Fruit fly (Drosophila melanogaster) whole organism, embryonic: ENCODE measurements around the gene Pep.

Experiments used
- Antp ChIP-seq: fragments of 200-800 bp; sonication (Bioruptor generic); optimal IDR thresholded peaks from 3 replicates; lab custom pipeline; 2016; ENCODE audit warnings: missing biosample characterization, missing genetic modification characterization
- Bgb ChIP-seq: fragments of 200-800 bp; sonication (Bioruptor generic); IDR thresholded peaks from 2 replicates; pipeline ENCODE4 v1.3.6; 2022; ENCODE audit warnings: missing biosample characterization, missing genetic modification characterization; ENCODE audit not compliant: partially characterized antibody
- CG1024 ChIP-seq: fragments of 200-800 bp; sonication (Bioruptor generic); IDR thresholded peaks from 2 replicates; pipeline ENCODE4 v1.3.6; 2022; ENCODE audit warnings: missing biosample characterization, missing genetic modification characterization
- CG11723 ChIP-seq: fragments of 200-800 bp; sonication (Bioruptor generic); optimal IDR thresholded peaks from 2 replicates; lab custom pipeline; 2017; ENCODE audit warnings: missing biosample characterization, mild to moderate bottlenecking, missing genetic modification characterization
- CG14710 ChIP-seq: fragments of 200-800 bp; sonication (Bioruptor generic); optimal IDR thresholded peaks from 3 replicates; lab custom pipeline; 2019; ENCODE audit warnings: missing biosample characterization, mild to moderate bottlenecking, missing genetic modification characterization, moderate library complexity
- CG14965 ChIP-seq: fragments of 200-800 bp; sonication (Bioruptor generic); optimal IDR thresholded peaks from 2 replicates; lab custom pipeline; 2016; ENCODE audit warnings: missing biosample characterization, missing genetic modification characterization, borderline replicate concordance
- CG15514 ChIP-seq: fragments of 200-800 bp; sonication (Bioruptor generic); optimal IDR thresholded peaks from 3 replicates; lab custom pipeline; 2017; ENCODE audit warnings: missing biosample characterization, missing genetic modification characterization, mild to moderate bottlenecking, moderate library complexity, missing genetic modification reagents
- CG1603 ChIP-seq: fragments of 200-800 bp; sonication (Bioruptor generic); optimal IDR thresholded peaks from 2 replicates; lab custom pipeline; 2019; ENCODE audit warnings: missing biosample characterization, mild to moderate bottlenecking, missing genetic modification characterization, moderate library complexity
- CG2202 ChIP-seq: fragments of 200-800 bp; sonication (Bioruptor generic); optimal IDR thresholded peaks from 2 replicates; lab custom pipeline; 2018; ENCODE audit warnings: missing biosample characterization, mild to moderate bottlenecking, missing genetic modification characterization
- CG34422 ChIP-seq: fragments of 200-800 bp; sonication (Bioruptor generic); IDR thresholded peaks from 3 replicates; pipeline ENCODE4 v1.3.6; 2022; ENCODE audit warnings: missing biosample characterization, missing genetic modification characterization
- CG4820 ChIP-seq: fragments of 200-800 bp; sonication (Bioruptor generic); optimal IDR thresholded peaks from 3 replicates; lab custom pipeline; 2016; ENCODE audit warnings: missing biosample characterization, missing genetic modification characterization
- CG6654 ChIP-seq: fragments of 200-800 bp; sonication (Bioruptor generic); optimal IDR thresholded peaks from 2 replicates; lab custom pipeline; 2017; ENCODE audit warnings: missing biosample characterization, mild to moderate bottlenecking, missing genetic modification characterization
- CG6683 ChIP-seq: fragments of 200-800 bp; sonication (Bioruptor generic); optimal IDR thresholded peaks from 2 replicates; lab custom pipeline; 2017; ENCODE audit warnings: missing biosample characterization, mild to moderate bottlenecking, missing genetic modification characterization, missing genetic modification reagents
- CG8388 ChIP-seq: fragments of 200-800 bp; sonication (Bioruptor generic); optimal IDR thresholded peaks from 2 replicates; lab custom pipeline; 2019; ENCODE audit warnings: missing biosample characterization, mild to moderate bottlenecking, missing genetic modification characterization, moderate library complexity
- CG9437 ChIP-seq: fragments of 200-800 bp; sonication (Bioruptor generic); optimal IDR thresholded peaks from 2 replicates; lab custom pipeline; 2018; ENCODE audit warnings: missing biosample characterization, mild to moderate bottlenecking, missing genetic modification characterization
- CG9797 ChIP-seq: fragments of 200-800 bp; sonication (Bioruptor generic); optimal IDR thresholded peaks from 3 replicates; lab custom pipeline; 2018; ENCODE audit warnings: missing biosample characterization, mild to moderate bottlenecking, missing genetic modification characterization
- CrebB ChIP-seq: fragments of 200-800 bp; sonication (Bioruptor generic); optimal IDR thresholded peaks from 3 replicates; lab custom pipeline; 2018; ENCODE audit warnings: missing biosample characterization, mild to moderate bottlenecking, missing genetic modification characterization
- Dad ChIP-seq: fragments of 200-800 bp; sonication (Bioruptor generic); optimal IDR thresholded peaks from 3 replicates; lab custom pipeline; 2016; ENCODE audit warnings: missing biosample characterization, missing genetic modification characterization
- GATAe ChIP-seq: fragments of 200-800 bp; sonication (Bioruptor generic); conservative IDR thresholded peaks from 2 replicates; pipeline ENCODE4 v1.3.6; 2022; ENCODE audit warnings: missing biosample characterization, missing genetic modification characterization
- Gsc ChIP-seq: fragments of 200-800 bp; sonication (Bioruptor generic); IDR thresholded peaks from 2 replicates; pipeline ENCODE4 v1.3.6; 2022; ENCODE audit warnings: missing biosample characterization, missing genetic modification characterization
- Med ChIP-seq: fragments of 200-800 bp; sonication (Bioruptor generic); peaks from one replicate; lab custom pipeline; 2016; ENCODE audit warnings: missing biosample characterization, missing genetic modification characterization, mild to moderate bottlenecking, inconsistent platforms, moderate library complexity
- Myb ChIP-seq: fragments of 200-800 bp; sonication (Bioruptor generic); optimal IDR thresholded peaks from 2 replicates; lab custom pipeline; 2016; ENCODE audit warnings: missing biosample characterization, missing genetic modification characterization
- NC2α ChIP-seq: fragments of 200-800 bp; sonication (Bioruptor generic); optimal IDR thresholded peaks from 2 replicates; lab custom pipeline; 2016; ENCODE audit warnings: missing biosample characterization, missing genetic modification characterization
- NK7.1 ChIP-seq: fragments of 200-800 bp; sonication (Bioruptor generic); optimal IDR thresholded peaks from 3 replicates; lab custom pipeline; 2016; ENCODE audit warnings: missing biosample characterization, missing genetic modification characterization
- NfI ChIP-seq: fragments of 200-800 bp; sonication (Bioruptor generic); optimal IDR thresholded peaks from 3 replicates; lab custom pipeline; 2018; ENCODE audit warnings: missing biosample characterization, mild to moderate bottlenecking, missing genetic modification characterization, moderate library complexity
- Trl ChIP-seq, 3 experiments: fragments of >200 bp in 2 of 3; fragments of 200-800 bp in 1 of 3; sonication (Bioruptor generic) in 1 of 3; optimal IDR thresholded peaks; 2 replicates in 1 of 3; 3 replicates in 2 of 3; lab custom pipeline; 2016 to 2017; ENCODE audit warnings: missing biosample characterization in 1 of 3, missing genetic modification characterization in 1 of 3
- Vsx1 ChIP-seq: fragments of 200-800 bp; sonication (Bioruptor generic); optimal IDR thresholded peaks from 2 replicates; lab custom pipeline; 2017; ENCODE audit warnings: missing biosample characterization, mild to moderate bottlenecking, missing genetic modification characterization, missing genetic modification reagents
- Xrp1 ChIP-seq: fragments of 200-800 bp; sonication (Bioruptor generic); IDR thresholded peaks from 2 replicates; pipeline ENCODE4 v1.3.6; 2022; ENCODE audit warnings: missing biosample characterization, missing genetic modification characterization
- ato ChIP-seq: fragments of 200-800 bp; sonication (Bioruptor generic); IDR thresholded peaks from 2 replicates; pipeline ENCODE4 v1.3.6; 2022; ENCODE audit warnings: missing biosample characterization, missing genetic modification characterization; ENCODE audit not compliant: partially characterized antibody
- dpn ChIP-seq, 2 experiments: fragments of 200-800 bp; sonication (Bioruptor generic); optimal IDR thresholded peaks; 3 replicates each; lab custom pipeline; 2016; ENCODE audit warnings: missing biosample characterization in 2 of 2, missing genetic modification characterization in 2 of 2
- ems ChIP-seq: fragments of 200-800 bp; sonication (Bioruptor generic); optimal IDR thresholded peaks from 3 replicates; lab custom pipeline; 2016; ENCODE audit warnings: missing biosample characterization, missing genetic modification characterization
- ewg ChIP-seq: fragments of 200-800 bp; sonication (Bioruptor generic); optimal IDR thresholded peaks from 3 replicates; lab custom pipeline; 2017; ENCODE audit warnings: mild to moderate bottlenecking, missing biosample characterization, missing genetic modification reagents, missing genetic modification characterization
- exex ChIP-seq: fragments of 200-800 bp; sonication (Bioruptor generic); optimal IDR thresholded peaks from 4 replicates; lab custom pipeline; 2018; ENCODE audit warnings: missing biosample characterization, mild to moderate bottlenecking, missing genetic modification characterization, moderate library complexity
- ftz-f1 ChIP-seq: fragments of 200-800 bp; sonication (Bioruptor generic); optimal IDR thresholded peaks from 2 replicates; lab custom pipeline; 2016; ENCODE audit warnings: missing biosample characterization, missing genetic modification characterization
- gfzf ChIP-seq: fragments of 200-800 bp; sonication (Bioruptor generic); optimal IDR thresholded peaks from 2 replicates; lab custom pipeline; 2016; ENCODE audit warnings: missing biosample characterization, mild to moderate bottlenecking, missing genetic modification characterization, moderate library complexity
- hb ChIP-seq: fragments of 200-800 bp; sonication (Bioruptor generic); IDR thresholded peaks from 3 replicates; pipeline ENCODE4 v1.3.6; 2022; ENCODE audit warnings: missing biosample characterization, missing genetic modification characterization; ENCODE audit not compliant: partially characterized antibody
- her ChIP-seq: fragments of 200-800 bp; sonication (Bioruptor generic); optimal IDR thresholded peaks from 2 replicates; lab custom pipeline; 2016; ENCODE audit warnings: missing biosample characterization, missing genetic modification characterization
- ind ChIP-seq: fragments of 200-800 bp; sonication (Bioruptor generic); optimal IDR thresholded peaks from 3 replicates; lab custom pipeline; 2016; ENCODE audit warnings: missing biosample characterization, missing genetic modification characterization
- kay ChIP-seq: fragments of 200-800 bp; sonication (Bioruptor generic); optimal IDR thresholded peaks from 2 replicates; lab custom pipeline; 2016; ENCODE audit warnings: missing biosample characterization, missing genetic modification characterization
- nerfin-2 ChIP-seq: fragments of 200-800 bp; sonication (Bioruptor generic); IDR thresholded peaks from 2 replicates; pipeline ENCODE4 v1.3.6; 2022; ENCODE audit warnings: missing biosample characterization, missing genetic modification characterization; ENCODE audit not compliant: partially characterized antibody
- pb ChIP-seq: fragments of 200-800 bp; sonication (Bioruptor generic); optimal IDR thresholded peaks from 3 replicates; lab custom pipeline; 2016; ENCODE audit warnings: missing biosample characterization, missing genetic modification characterization
- prd ChIP-seq, 3 experiments: fragments of >200 bp in 2 of 3; fragments of 200-800 bp in 1 of 3; sonication (Bioruptor generic) in 1 of 3; optimal IDR thresholded peaks in 2 of 3; IDR thresholded peaks in 1 of 3; 2 replicates in 2 of 3; 3 replicates in 1 of 3; pipeline versions ENCODE4 v1.3.6 to Lab custom; 2017 to 2022; ENCODE audit warnings: missing biosample characterization in 1 of 3, missing genetic modification characterization in 1 of 3
- shn ChIP-seq: fragments of 200-800 bp; sonication (Bioruptor generic); optimal IDR thresholded peaks from 3 replicates; lab custom pipeline; 2016; ENCODE audit warnings: missing biosample characterization, missing genetic modification characterization
- tin ChIP-seq: fragments of 200-800 bp; sonication (Bioruptor generic); optimal IDR thresholded peaks from 3 replicates; lab custom pipeline; 2016; ENCODE audit warnings: missing biosample characterization, missing genetic modification characterization
- tna ChIP-seq: fragments of 200-800 bp; sonication (Bioruptor generic); IDR thresholded peaks from 2 replicates; pipeline ENCODE4 v1.3.6; 2022; ENCODE audit warnings: missing biosample characterization, missing genetic modification characterization; ENCODE audit not compliant: partially characterized antibody
- toy ChIP-seq: fragments of 200-800 bp; sonication (Bioruptor generic); IDR thresholded peaks from 2 replicates; pipeline ENCODE4 v1.3.6; 2022; ENCODE audit warnings: missing biosample characterization, missing genetic modification characterization
- unc-4 ChIP-seq: fragments of 200-800 bp; sonication (Bioruptor generic); IDR thresholded peaks from 2 replicates; pipeline ENCODE4 v1.3.6; 2022; ENCODE audit warnings: missing biosample characterization, missing genetic modification characterization; ENCODE audit not compliant: partially characterized antibody
- wdn ChIP-seq: fragments of 200-800 bp; sonication (Bioruptor generic); IDR thresholded peaks from 2 replicates; pipeline ENCODE4 v1.3.6; 2022; ENCODE audit warnings: missing biosample characterization, missing genetic modification characterization
- zfh1 ChIP-seq: fragments of 200-800 bp; sonication (Bioruptor generic); IDR thresholded peaks from 3 replicates; pipeline ENCODE4 v1.3.6; 2022; ENCODE audit warnings: missing biosample characterization, missing genetic modification characterization

Gene Pep

DNA sequence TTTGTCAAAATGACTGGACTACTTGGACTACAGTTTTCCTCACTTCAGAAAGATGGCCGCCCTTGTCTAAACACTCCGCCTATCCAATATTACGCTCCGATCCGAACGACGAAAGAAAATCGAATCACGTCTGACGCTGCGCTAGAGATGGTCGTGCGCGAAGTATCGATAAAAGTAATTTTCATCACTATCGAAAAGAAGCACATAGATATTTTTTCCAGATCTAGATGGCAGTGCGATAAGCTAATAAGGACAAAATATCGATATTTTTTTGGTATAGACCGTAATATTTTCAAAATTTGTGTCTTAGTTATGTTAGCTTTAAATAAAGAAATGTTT, at the start of gene Pep (continued):
- TF ChIP-seq Trl (optimal IDR thresholded peaks at IDR 0.05; lab: Kevin White, UChicago) (no peak), Trl (GFP tag; optimal IDR thresholded peaks at IDR 0.05; lab: Kevin White, UChicago) (peak; percentile 40), Vsx1 (GFP tag; lab: Kevin White, UChicago) (peak; percentile 84), nerfin-2 (peak; percentile 98), Dad (GFP tag; lab: Kevin White, UChicago) (peak; percentile 21), CG6683 (no peak), ato (GFP tag; lab: Robert Waterston, UW) (peak; percentile 98), CG15514 (GFP tag; lab: Kevin White, UChicago) (peak; percentile 85), ewg (GFP tag; lab: Kevin White, UChicago) (peak; percentile 72), NfI (GFP tag; lab: Kevin White, UChicago) (peak; percentile 24), prd (optimal IDR thresholded peaks at IDR 0.05; lab: Kevin White, UChicago) (no peak), prd (GFP tag; IDR thresholded peaks at IDR 0.05; lab: Robert Waterston, UW) (no peak), Xrp1 (GFP tag; lab: Robert Waterston, UW) (peak; percentile 24; the same call in 1 of the 2 replicates), CG14710 (peak; percentile 73), Gsc (no peak), CG34422 (peak; percentile 63), unc-4 (peak; percentile 98), CG9437 (peak; percentile 49), CG4820 (no peak), ems (GFP tag; lab: Kevin White, UChicago) (peak; percentile 1), pb (GFP tag; lab: Kevin White, UChicago) (peak; percentile 13), toy (GFP tag; lab: Robert Waterston, UW) (no peak), CG8388 (peak; percentile 1), exex (tag; lab: Kevin White, UChicago) (peak; percentile 5), zfh1 (peak; percentile 55; the same call in 2 of the 3 replicates), Bgb (GFP tag; lab: Robert Waterston, UW) (peak; percentile 99), GATAe (GFP tag; lab: Robert Waterston, UW) (no peak), NC2α (GFP tag; lab: Kevin White, UChicago) (peak; percentile 1), NK7.1 (peak; percentile 23), CG2202 (tag; lab: Kevin White, UChicago) (peak; percentile 31), tna (GFP tag; lab: Robert Waterston, UW) (peak; percentile 97), gfzf (peak; percentile 46), CG1024 (GFP tag; lab: Robert Waterston, UW) (no peak; the same call in 1 of the 2 replicates), CG1603 (peak; percentile 86), wdn (GFP tag; lab: Robert Waterston, UW) (0 out of 2 replicates have a peak, but pooled peaks have one; percentile 22), ind (GFP tag; lab: Kevin White, UChicago) (no peak), Myb (peak; percentile 81), CG9797 (peak; percentile 39), kay (peak; percentile 43), Med (peak; percentile 91), Antp (GFP tag; lab: Kevin White, UChicago) (peak; percentile 34), CrebB (tag; lab: Kevin White, UChicago) (peak; percentile 38), her (GFP tag; lab: Kevin White, UChicago) (peak; percentile 46), CG11723 (GFP tag; lab: Kevin White, UChicago) (no peak), dpn (GFP tag; optimal IDR thresholded peaks at IDR 0.05; lab: Kevin White, UChicago) (peak; percentile 16 to 46), CG6654 (GFP tag; lab: Kevin White, UChicago) (no peak), hb (GFP tag; lab: Robert Waterston, UW) (peak; percentile 97), tin (peak; percentile 33), shn (GFP tag; lab: Kevin White, UChicago) (peak; percentile 20), ftz-f1 (GFP tag; lab: Kevin White, UChicago) (no peak), CG14965 (GFP tag; lab: Kevin White, UChicago) (no peak)
